Worm (Caenorhabditis elegans) whole organism, young adult: ENCODE measurements around the gene C13F10.6.

ENCODE experiments used
- B0019.2 ChIP-seq: fragments of 200-800 bp; sonication (Bioruptor generic); conservative IDR thresholded peaks from 2 replicates; pipeline ENCODE4 v1.3.6; 2022; ENCODE audit warnings: missing genetic modification reagents, missing genetic modification characterization, missing compliant biosample characterization
- B0261.1 ChIP-seq: sonication (generic microtip); optimal IDR thresholded peaks from 2 replicates; lab custom pipeline; 2016; ENCODE audit warnings: mild to moderate bottlenecking, missing genetic modification characterization, moderate library complexity, missing compliant biosample characterization
- C06A6.2 ChIP-seq: fragments of 200-800 bp; sonication (Bioruptor generic); conservative IDR thresholded peaks from 2 replicates; pipeline ENCODE4 v1.3.6; 2022; ENCODE audit warnings: missing genetic modification characterization, missing compliant biosample characterization
- C17E4.6 ChIP-seq: fragments of 200-800 bp; sonication (Bioruptor generic); IDR thresholded peaks from 2 replicates; pipeline ENCODE4 v1.3.6; 2022; ENCODE audit warnings: missing genetic modification reagents, missing genetic modification characterization, missing compliant biosample characterization
- D2030.7 ChIP-seq: fragments of 200-800 bp; sonication (Bioruptor generic); IDR thresholded peaks from 2 replicates; pipeline ENCODE4 v1.3.6; 2022; ENCODE audit warnings: missing genetic modification reagents, missing genetic modification characterization, missing compliant biosample characterization
- F22D6.2 ChIP-seq: sonication (generic microtip); optimal IDR thresholded peaks from 2 replicates; lab custom pipeline; 2016; ENCODE audit warnings: mild to moderate bottlenecking, missing genetic modification characterization, missing compliant biosample characterization
- F37B4.10 ChIP-seq: fragments of 200-800 bp; sonication (Bioruptor generic); IDR thresholded peaks from 2 replicates; pipeline ENCODE4 v1.3.6; 2022; ENCODE audit warnings: missing genetic modification characterization, missing compliant biosample characterization
- F57C9.4 ChIP-seq: sonication (generic microtip); optimal IDR thresholded peaks from 2 replicates; lab custom pipeline; 2017; ENCODE audit warnings: mild to moderate bottlenecking, missing genetic modification characterization, missing compliant biosample characterization
- Y56A3A.18 ChIP-seq: fragments of 200-800 bp; sonication (Bioruptor generic); IDR thresholded peaks from 2 replicates; pipeline ENCODE4 v1.3.6; 2022; ENCODE audit warnings: missing genetic modification reagents, missing genetic modification characterization, missing compliant biosample characterization
- ZK185.1 ChIP-seq: sonication (generic microtip); optimal IDR thresholded peaks from 2 replicates; lab custom pipeline; 2016; ENCODE audit warnings: mild to moderate bottlenecking, missing genetic modification characterization, missing compliant biosample characterization; ENCODE audit not compliant: poor library complexity, severe bottlenecking
- athp-1 ChIP-seq: sonication (generic microtip); optimal IDR thresholded peaks from 2 replicates; lab custom pipeline; 2017; ENCODE audit warnings: mild to moderate bottlenecking, missing genetic modification characterization, missing compliant biosample characterization
- attf-3 ChIP-seq: fragments of 200-800 bp; sonication (Bioruptor generic); conservative IDR thresholded peaks from 2 replicates; pipeline ENCODE4 v1.3.6; 2022; ENCODE audit warnings: missing genetic modification reagents, missing genetic modification characterization, missing compliant biosample characterization
- bed-2 ChIP-seq: fragments of 200-800 bp; sonication (Bioruptor generic); IDR thresholded peaks from 2 replicates; pipeline ENCODE4 v1.3.6; 2022; ENCODE audit warnings: missing genetic modification reagents, missing genetic modification characterization, missing compliant biosample characterization
- ccch-3 ChIP-seq: fragments of 200-800 bp; sonication (Bioruptor generic); optimal IDR thresholded peaks from 2 replicates; lab custom pipeline; 2018; ENCODE audit warnings: mild to moderate bottlenecking, missing genetic modification characterization, missing compliant biosample characterization
- cebp-1 ChIP-seq, 2 experiments: fragments of 200-800 bp in 1 of 2; sonication (Bioruptor generic) in 1 of 2; sonication (generic microtip) in 1 of 2; IDR thresholded peaks in 1 of 2; optimal IDR thresholded peaks in 1 of 2; 2 replicates each; pipeline versions ENCODE4 v1.3.6 to Lab custom; 2017 to 2022; ENCODE audit warnings: missing compliant biosample characterization in 2 of 2, missing genetic modification characterization in 2 of 2, mild to moderate bottlenecking in 1 of 2, missing genetic modification reagents in 1 of 2, moderate library complexity in 1 of 2
- ceh-27 ChIP-seq: fragments of 200-800 bp; sonication (Bioruptor generic); optimal IDR thresholded peaks from 2 replicates; lab custom pipeline; 2018; ENCODE audit warnings: mild to moderate bottlenecking, missing genetic modification characterization, moderate library complexity, missing compliant biosample characterization
- ceh-79 ChIP-seq: sonication (generic microtip); optimal IDR thresholded peaks from 2 replicates; lab custom pipeline; 2017; ENCODE audit warnings: mild to moderate bottlenecking, missing genetic modification characterization, missing compliant biosample characterization
- die-1 ChIP-seq: sonication (generic microtip); optimal IDR thresholded peaks from 2 replicates; lab custom pipeline; 2016; ENCODE audit warnings: missing genotype, mild to moderate bottlenecking, missing genetic modification characterization, missing compliant biosample characterization
- dpl-1 ChIP-seq: fragments of 150-350 bp; optimal IDR thresholded peaks from 2 replicates; lab custom pipeline; 2014; ENCODE audit warnings: missing biosample characterization, missing genetic modification reagents, missing genetic modification characterization
- efl-1 ChIP-seq: fragments of 150-350 bp; optimal IDR thresholded peaks from 2 replicates; lab custom pipeline; 2014; ENCODE audit warnings: missing biosample characterization, missing genetic modification reagents, missing genetic modification characterization
- ekl-4 ChIP-seq: fragments of 200-800 bp; sonication (Bioruptor generic); IDR thresholded peaks from 2 replicates; pipeline ENCODE4 v1.3.6; 2022; ENCODE audit warnings: missing genetic modification reagents, missing genetic modification characterization, missing compliant biosample characterization
- ets-4 ChIP-seq: fragments of 200-800 bp; sonication (Bioruptor generic); optimal IDR thresholded peaks from 2 replicates; lab custom pipeline; 2018; ENCODE audit warnings: mild to moderate bottlenecking, missing genetic modification characterization, missing compliant biosample characterization
- fkh-3 ChIP-seq: sonication (generic microtip); optimal IDR thresholded peaks from 2 replicates; lab custom pipeline; 2016; ENCODE audit warnings: mild to moderate bottlenecking, missing genetic modification characterization, missing compliant biosample characterization
- hlh-12 ChIP-seq: sonication (generic microtip); optimal IDR thresholded peaks from 2 replicates; lab custom pipeline; 2016; ENCODE audit warnings: missing genetic modification characterization, missing compliant biosample characterization
- hrde-1 ChIP-seq: sonication (generic microtip); optimal IDR thresholded peaks from 2 replicates; lab custom pipeline; 2016; ENCODE audit warnings: missing genetic modification characterization, mild to moderate bottlenecking, missing compliant biosample characterization, moderate library complexity, missing genotype, missing genetic modification reagents, borderline replicate concordance
- hsf-1 ChIP-seq: fragments of 200-800 bp; sonication (Bioruptor generic); IDR thresholded peaks from 2 replicates; pipeline ENCODE4 v1.3.6; 2022; ENCODE audit warnings: missing genetic modification reagents, missing genetic modification characterization, missing compliant biosample characterization
- lag-1 ChIP-seq: fragments of 200-800 bp; sonication (Bioruptor generic); IDR thresholded peaks from 2 replicates; pipeline ENCODE4 v1.3.6; 2022; ENCODE audit warnings: missing genetic modification reagents, missing genetic modification characterization, missing compliant biosample characterization
- lin-40 ChIP-seq: sonication (generic microtip); optimal IDR thresholded peaks from 2 replicates; lab custom pipeline; 2016; ENCODE audit warnings: missing genetic modification characterization, mild to moderate bottlenecking, missing compliant biosample characterization, missing genotype, missing genetic modification reagents
- madf-8 ChIP-seq: fragments of 200-800 bp; sonication (Bioruptor generic); conservative IDR thresholded peaks from 2 replicates; pipeline ENCODE4 v1.3.6; 2022; ENCODE audit warnings: missing genetic modification reagents, missing genetic modification characterization, missing compliant biosample characterization
- mcd-1 ChIP-seq: fragments of 200-800 bp; sonication (Bioruptor generic); IDR thresholded peaks from 2 replicates; pipeline ENCODE4 v1.3.6; 2022; ENCODE audit warnings: missing genetic modification reagents, missing genetic modification characterization, missing compliant biosample characterization
- mes-4 ChIP-seq: sonication (generic microtip); optimal IDR thresholded peaks from 2 replicates; lab custom pipeline; 2016; ENCODE audit warnings: missing genotype, missing genetic modification characterization, missing compliant biosample characterization
- nfya-2 ChIP-seq: fragments of 200-800 bp; sonication (Bioruptor generic); IDR thresholded peaks from 2 replicates; pipeline ENCODE4 v1.3.6; 2022; ENCODE audit warnings: missing genetic modification reagents, missing genetic modification characterization, missing compliant biosample characterization
- nhr-120 ChIP-seq: fragments of 200-800 bp; sonication (Bioruptor generic); IDR thresholded peaks from 2 replicates; pipeline ENCODE4 v1.3.6; 2022; ENCODE audit warnings: missing genetic modification characterization, missing compliant biosample characterization
- nhr-27 ChIP-seq: fragments of 200-800 bp; sonication (Bioruptor generic); optimal IDR thresholded peaks from 2 replicates; lab custom pipeline; 2018; ENCODE audit warnings: mild to moderate bottlenecking, missing genetic modification characterization, moderate library complexity, missing compliant biosample characterization
- nhr-80 ChIP-seq: sonication (generic microtip); optimal IDR thresholded peaks from 2 replicates; lab custom pipeline; 2016; ENCODE audit warnings: missing genetic modification characterization, missing compliant biosample characterization
- rcor-1 ChIP-seq: fragments of 200-800 bp; sonication (Bioruptor generic); IDR thresholded peaks from 2 replicates; pipeline ENCODE4 v1.3.6; 2022; ENCODE audit warnings: missing genetic modification reagents, missing genetic modification characterization, missing compliant biosample characterization
- rec-8 ChIP-seq, 2 experiments: sonication (generic microtip); optimal IDR thresholded peaks; 2 replicates each; lab custom pipeline; 2016; ENCODE audit warnings: mild to moderate bottlenecking in 2 of 2, missing genetic modification characterization in 2 of 2, missing genetic modification reagents in 2 of 2, missing genotype in 2 of 2, missing biosample characterization in 1 of 2, missing compliant biosample characterization in 1 of 2, moderate library complexity in 1 of 2
- repo-1 ChIP-seq: sonication (generic microtip); optimal IDR thresholded peaks from 2 replicates; lab custom pipeline; 2017; ENCODE audit warnings: mild to moderate bottlenecking, missing genetic modification characterization, missing compliant biosample characterization
- rpc-1 ChIP-seq, 2 experiments: fragments of 150-350 bp in 1 of 2; sonication (generic microtip) in 1 of 2; optimal IDR thresholded peaks; 2 replicates each; lab custom pipeline; 2014 to 2018; ENCODE audit warnings: missing biosample characterization in 1 of 2, missing genetic modification characterization in 1 of 2, missing genetic modification reagents in 1 of 2, missing genotype in 1 of 2
- snpc-3.4 ChIP-seq: sonication (generic microtip); optimal IDR thresholded peaks from 2 replicates; lab custom pipeline; 2017; ENCODE audit warnings: missing genetic modification characterization, mild to moderate bottlenecking, missing compliant biosample characterization, antibody characterized with exemption, moderate library complexity, missing genotype, missing genetic modification reagents
- sptf-2 ChIP-seq: fragments of 200-800 bp; sonication (Bioruptor generic); optimal IDR thresholded peaks from 2 replicates; lab custom pipeline; 2018; ENCODE audit warnings: mild to moderate bottlenecking, missing genetic modification characterization, missing compliant biosample characterization
- unc-130 ChIP-seq: sonication (generic microtip); optimal IDR thresholded peaks from 2 replicates; lab custom pipeline; 2016; ENCODE audit warnings: missing genetic modification reagents, missing genetic modification characterization, missing compliant biosample characterization
- zfh-2 ChIP-seq: fragments of 200-800 bp; sonication (Bioruptor generic); conservative IDR thresholded peaks from 2 replicates; pipeline ENCODE4 v1.3.6; 2022; ENCODE audit warnings: missing genetic modification reagents, missing genetic modification characterization, missing compliant biosample characterization
- zim-3 ChIP-seq: sonication (generic microtip); optimal IDR thresholded peaks from 2 replicates; lab custom pipeline; 2017; ENCODE audit warnings: mild to moderate bottlenecking, missing genetic modification characterization, moderate library complexity, missing compliant biosample characterization
- ztf-18 ChIP-seq: sonication (generic microtip); optimal IDR thresholded peaks from 2 replicates; lab custom pipeline; 2016; ENCODE audit warnings: missing genotype, mild to moderate bottlenecking, missing genetic modification characterization, missing compliant biosample characterization
- ztf-25 ChIP-seq: fragments of 200-800 bp; sonication (Bioruptor generic); IDR thresholded peaks from 2 replicates; pipeline ENCODE4 v1.3.6; 2022; ENCODE audit warnings: missing genetic modification reagents, missing genetic modification characterization, missing compliant biosample characterization
- ztf-26 ChIP-seq: sonication (generic microtip); optimal IDR thresholded peaks from 2 replicates; lab custom pipeline; 2017; ENCODE audit warnings: missing genetic modification characterization, missing compliant biosample characterization
- ztf-28 ChIP-seq: fragments of 200-800 bp; sonication (Bioruptor generic); IDR thresholded peaks from 2 replicates; pipeline ENCODE4 v1.3.6; 2022; ENCODE audit warnings: missing genetic modification reagents, missing genetic modification characterization, missing compliant biosample characterization
- ztf-3 ChIP-seq: fragments of 200-800 bp; sonication (Bioruptor generic); optimal IDR thresholded peaks from 2 replicates; lab custom pipeline; 2018; ENCODE audit warnings: mild to moderate bottlenecking, missing genetic modification characterization, missing compliant biosample characterization

The C13F10.6 gene

DNA sequence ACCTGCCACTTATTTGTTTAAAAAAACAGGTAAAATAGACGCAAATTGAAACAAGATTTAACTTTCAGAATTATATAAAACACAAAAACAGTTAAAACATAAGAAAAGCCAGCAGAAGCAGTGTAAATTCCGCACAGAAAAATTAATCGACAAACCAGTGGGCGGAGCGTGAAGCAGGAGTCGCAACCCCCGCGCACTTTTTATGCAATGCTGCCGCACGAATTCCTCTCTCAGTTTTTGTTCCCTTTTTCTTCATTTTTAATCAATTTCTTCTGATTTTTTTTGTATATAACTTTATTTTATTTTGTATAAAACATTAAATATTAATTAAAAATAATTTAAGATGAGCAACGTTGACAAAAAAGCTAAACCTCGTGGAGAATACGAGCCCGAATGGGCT lies 10.0 kb upstream of the C13F10.6 start, which contains the start of the genes gei-6 and krr-1 (continued):
- TF ChIP-seq athp-1 (tag; lab: Kevin White, UChicago) (no peak), ZK185.1 (tag; lab: Kevin White, UChicago) (peak; percentile 52), F37B4.10 (GFP tag; lab: Robert Waterston, UW) (no peak), unc-130 (GFP tag; lab: Kevin White, UChicago) (no peak), lag-1 (GFP tag; lab: Robert Waterston, UW) (no peak), ztf-3 (GFP tag; lab: Kevin White, UChicago) (no peak), attf-3 (GFP tag; lab: Robert Waterston, UW) (0 out of 2 replicates have a peak, but pooled peaks have one; percentile 37), nhr-27 (tag; lab: Kevin White, UChicago) (no peak), nhr-80 (tag; lab: Kevin White, UChicago) (no peak), hrde-1 (tag; lab: Kevin White, UChicago) (no peak), fkh-3 (tag; lab: Kevin White, UChicago) (no peak), cebp-1 (GFP tag; IDR thresholded peaks at IDR 0.05; lab: Robert Waterston, UW) (no peak), cebp-1 (tag; optimal IDR thresholded peaks at IDR 0.05; lab: Kevin White, UChicago) (peak; percentile 51), ztf-18 (no peak), nhr-120 (GFP tag; lab: Robert Waterston, UW) (no peak), F22D6.2 (tag; lab: Kevin White, UChicago) (no peak), die-1 (tag; lab: Kevin White, UChicago) (no peak), rcor-1 (GFP tag; lab: Robert Waterston, UW) (no peak), mcd-1 (peak; percentile 65), lin-40 (tag; lab: Kevin White, UChicago) (no peak), B0019.2 (GFP tag; lab: Robert Waterston, UW) (no peak), ztf-28 (GFP tag; lab: Robert Waterston, UW) (no peak), ccch-3 (GFP tag; lab: Kevin White, UChicago) (no peak), F57C9.4 (tag; lab: Kevin White, UChicago) (no peak), rec-8 (tag; optimal IDR thresholded peaks at IDR 0.05; lab: Kevin White, UChicago) (no peak), hlh-12 (tag; lab: Kevin White, UChicago) (no peak), zfh-2 (GFP tag; lab: Robert Waterston, UW) (peak; percentile 42; the same call in 1 of the 2 replicates), snpc-3.4 (tag; lab: Kevin White, UChicago) (peak; percentile 62), ztf-26 (tag; lab: Kevin White, UChicago) (no peak), efl-1 (GFP tag; lab: Kevin White, UChicago) (no peak), ceh-79 (tag; lab: Kevin White, UChicago) (no peak), madf-8 (GFP tag; lab: Robert Waterston, UW) (no peak), Y56A3A.18 (GFP tag; lab: Robert Waterston, UW) (no peak), nfya-2 (GFP tag; lab: Robert Waterston, UW) (no peak), ceh-27 (GFP tag; lab: Kevin White, UChicago) (peak; percentile 9), hsf-1 (no peak), rpc-1 (optimal IDR thresholded peaks at IDR 0.05; lab: Kevin White, UChicago) (peak; percentile 34), rpc-1 (tag; optimal IDR thresholded peaks at IDR 0.05; lab: Kevin White, UChicago) (no peak), repo-1 (no peak), mes-4 (tag; lab: Kevin White, UChicago) (no peak), ets-4 (GFP tag; lab: Kevin White, UChicago) (no peak), bed-2 (GFP tag; lab: Robert Waterston, UW) (no peak), ztf-25 (GFP tag; lab: Robert Waterston, UW) (no peak), ekl-4 (GFP tag; lab: Robert Waterston, UW) (0 out of 2 replicates have a peak, but pooled peaks have one; percentile 36), sptf-2 (no peak), B0261.1 (tag; lab: Kevin White, UChicago) (no peak), D2030.7 (GFP tag; lab: Robert Waterston, UW) (no peak), C17E4.6 (GFP tag; lab: Robert Waterston, UW) (no peak), zim-3 (no peak), C06A6.2 (GFP tag; lab: Robert Waterston, UW) (no peak), dpl-1 (no peak)
